Worm (Caenorhabditis elegans) whole organism, mixed stage, embryonic: Measurements from ENCODE around the gene F36D4.5.

ENCODE experiments used
- bed-3 ChIP-seq: fragments of 200-800 bp; sonication (Bioruptor generic); optimal IDR thresholded peaks from 3 replicates; lab custom pipeline; 2018; ENCODE audit warnings: mild to moderate bottlenecking, missing genetic modification characterization, moderate library complexity, missing compliant biosample characterization
- blmp-1 ChIP-seq: fragments of 150-350 bp; optimal IDR thresholded peaks from 2 replicates; lab custom pipeline; 2014; ENCODE audit warnings: missing biosample characterization, missing genetic modification characterization
- ces-1 ChIP-seq: fragments of 150-350 bp; optimal IDR thresholded peaks from 2 replicates; lab custom pipeline; 2014; ENCODE audit warnings: missing biosample characterization, missing genetic modification reagents, missing genetic modification characterization
- cnd-1 ChIP-seq: fragments of 200-800 bp; sonication (Bioruptor generic); optimal IDR thresholded peaks from 2 replicates; lab custom pipeline; 2018; ENCODE audit warnings: mild to moderate bottlenecking, missing genetic modification characterization, missing compliant biosample characterization
- drap-1 ChIP-seq: fragments of 200-800 bp; sonication (Bioruptor generic); optimal IDR thresholded peaks from 3 replicates; lab custom pipeline; 2018; ENCODE audit warnings: mild to moderate bottlenecking, missing genetic modification characterization, missing compliant biosample characterization
- elt-3 ChIP-seq: fragments of 150-350 bp; optimal IDR thresholded peaks from 2 replicates; lab custom pipeline; 2014; ENCODE audit warnings: missing biosample characterization, missing genetic modification characterization
- nhr-12 ChIP-seq: fragments of 150-350 bp; optimal IDR thresholded peaks from 2 replicates; lab custom pipeline; 2014; ENCODE audit warnings: missing biosample characterization, missing genetic modification characterization
- nhr-2 ChIP-seq: fragments of 150-350 bp; optimal IDR thresholded peaks from 2 replicates; lab custom pipeline; 2014; ENCODE audit warnings: missing biosample characterization, missing genetic modification characterization
- nhr-237 ChIP-seq: fragments of 150-350 bp; optimal IDR thresholded peaks from 2 replicates; lab custom pipeline; 2014; ENCODE audit warnings: missing biosample characterization, missing genetic modification characterization
- nhr-28 ChIP-seq: fragments of 150-350 bp; optimal IDR thresholded peaks from 2 replicates; lab custom pipeline; 2014; ENCODE audit warnings: missing biosample characterization, missing genetic modification characterization
- nhr-76 ChIP-seq: sonication (generic microtip); optimal IDR thresholded peaks from 2 replicates; lab custom pipeline; 2017; ENCODE audit warnings: missing biosample characterization, missing genetic modification characterization
- pha-4 ChIP-seq: fragments of 150-350 bp; optimal IDR thresholded peaks from 2 replicates; lab custom pipeline; 2018; ENCODE audit warnings: missing biosample characterization, missing genetic modification reagents, missing genetic modification characterization
- snpc-4 ChIP-seq: fragments of 150-350 bp; optimal IDR thresholded peaks from 2 replicates; lab custom pipeline; 2014; ENCODE audit warnings: missing biosample characterization, missing genetic modification characterization
- unc-120 ChIP-seq: sonication (generic microtip); optimal IDR thresholded peaks from 2 replicates; lab custom pipeline; 2017; ENCODE audit warnings: missing genetic modification characterization, missing compliant biosample characterization; ENCODE audit not compliant: poor library complexity, severe bottlenecking
- unc-39 ChIP-seq: fragments of 150-350 bp; optimal IDR thresholded peaks from 2 replicates; lab custom pipeline; 2014; ENCODE audit warnings: missing biosample characterization, missing genetic modification characterization

The F36D4.5 gene

DNA sequence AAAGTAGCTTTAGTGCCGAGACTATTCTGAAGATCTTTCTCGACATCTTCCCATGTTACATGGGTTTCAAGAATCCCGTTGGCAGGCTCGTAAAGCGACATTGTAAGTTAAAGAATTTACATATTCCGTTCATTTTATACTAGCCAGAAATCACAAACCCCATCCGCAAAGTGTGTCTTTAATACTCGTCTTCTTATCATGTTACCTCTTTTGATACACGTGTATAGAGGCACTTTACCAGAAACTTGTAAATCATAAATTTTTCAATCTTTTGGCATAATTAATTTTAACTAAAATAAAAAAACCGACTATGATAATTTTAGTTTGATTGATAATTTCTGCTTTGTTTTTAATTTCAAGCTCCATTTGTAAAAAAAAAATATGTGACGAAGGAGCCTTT lies 54.6 kb downstream of the F36D4.5 start, which contains the start of gene E02C12.6:
Gene E02C12.6 (minus strand): TSS at position 101 of the 400 bp plus-strand sequence.
- TF ChIP-seq unc-120 (tag; lab: Kevin White, UChicago) = no peak
- no peak for TF ChIP-seq nhr-2
- TF ChIP-seq snpc-4 (tag; lab: Kevin White, UChicago) = no peak
- TF ChIP-seq nhr-28 (tag; lab: Kevin White, UChicago) = no peak
- TF ChIP-seq nhr-237 (tag; lab: Kevin White, UChicago) = no peak
- no peak for TF ChIP-seq elt-3
- no peak for TF ChIP-seq blmp-1
- TF ChIP-seq nhr-12 (tag; lab: Kevin White, UChicago) = no peak
- TF ChIP-seq ces-1 = no peak
- TF ChIP-seq bed-3 (GFP tag; lab: Kevin White, UChicago) = no peak
- TF ChIP-seq drap-1 = no peak
- no peak for TF ChIP-seq unc-39
- TF ChIP-seq nhr-76 (tag; lab: Kevin White, UChicago) = no peak
- no peak for TF ChIP-seq cnd-1 (tag; lab: Kevin White, UChicago)
- TF ChIP-seq pha-4 (tag; lab: Kevin White, UChicago) = no peak
